Worm (Caenorhabditis elegans): ENCODE data around the gene dos-3.

ce11 chrIII:861819-862356 is 22.5 kb upstream of the dos-3 start, which contains the start of gene arx-4:
- TF ChIP-seq ets-7 (tag; optimal IDR thresholded peaks at IDR 0.05) (no peak), aly-1 (tag; optimal IDR thresholded peaks at IDR 0.05) (no peak), flt-1 (GFP tag; IDR thresholded peaks at IDR 0.05) (no peak), ceh-13 (GFP tag; optimal IDR thresholded peaks at IDR 0.05) (no peak), pes-1 (GFP tag; IDR thresholded peaks at IDR 0.05) (no peak), ama-1 (optimal IDR thresholded peaks at IDR 0.05) (no peak), tra-4 (tag; optimal IDR thresholded peaks at IDR 0.05) (no peak), F13C5.2 (tag; optimal IDR thresholded peaks at IDR 0.05) (no peak), hnd-1 (tag; optimal IDR thresholded peaks at IDR 0.05) (no peak), tbx-11 (GFP tag; IDR thresholded peaks at IDR 0.05) (no peak), hmg-4 (GFP tag; optimal IDR thresholded peaks at IDR 0.05) (no peak), ceh-36 (tag; optimal IDR thresholded peaks at IDR 0.05) (no peak), scrt-1 (GFP tag; IDR thresholded peaks at IDR 0.05) (no peak)
